Comparison of ENCODE assay signal across 1 fruit fly cellular context in the genomic region with DNA sequence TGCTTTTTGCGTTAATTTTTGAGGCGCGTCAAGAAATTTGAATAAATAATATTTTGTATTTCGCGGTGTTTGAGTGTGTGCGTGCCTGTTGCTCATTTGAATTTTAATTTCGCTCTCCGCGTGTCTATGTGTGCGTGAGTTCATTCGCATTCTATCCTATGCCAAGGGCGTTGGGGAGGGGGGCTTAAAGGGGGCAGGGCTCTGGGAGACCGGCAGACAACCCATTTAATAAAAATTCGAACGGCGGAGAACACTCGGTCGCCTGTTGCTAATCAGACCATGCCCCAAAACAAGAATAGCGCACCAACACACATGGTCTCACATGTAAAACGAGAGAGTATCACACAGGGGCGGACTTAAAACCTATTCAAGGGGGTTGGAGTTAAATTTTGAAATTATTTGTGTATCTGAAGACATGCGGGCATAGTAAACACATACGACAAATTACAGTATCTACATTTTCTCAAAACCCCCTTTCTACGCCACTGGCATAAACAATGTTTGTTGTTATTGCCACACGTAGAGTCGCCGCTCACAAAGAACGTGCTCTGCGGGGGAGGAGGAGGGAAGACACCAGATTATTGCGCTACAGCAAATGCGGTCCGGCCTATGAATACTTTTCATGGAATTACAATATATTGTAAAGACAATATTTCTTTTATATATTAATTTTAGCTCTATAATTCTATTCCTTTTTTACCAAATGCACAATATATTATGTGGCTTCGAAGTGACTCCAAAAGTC.
A peak's percentile ranks its signal among the peaks of the same experiment; 100 is the strongest.
TF ChIP-seq lines count a peak whose summit lies in the region.

No protein-coding gene starts in this region.

TF ChIP-seq in whole organism, embryonic, 481 proteins besides CTCF, POLR2A, EP300 and RAD21 (continued from another document):
- TF ChIP-seq ind (GFP tag; optimal IDR thresholded peaks at IDR 0.05; lab: Kevin White, UChicago), result peak; percentile 100
- peak; percentile 100 for TF ChIP-seq MBD-R2 (GFP tag; IDR thresholded peaks at IDR 0.05; lab: Robert Waterston, UW)
- peak; percentile 100 for TF ChIP-seq mam (GFP tag; optimal IDR thresholded peaks at IDR 0.05; lab: Kevin White, UChicago)
- TF ChIP-seq cg (GFP tag; optimal IDR thresholded peaks at IDR 0.05; lab: Kevin White, UChicago), result peak; percentile 81
- TF ChIP-seq nerfin-1 (tag; optimal IDR thresholded peaks at IDR 0.05; lab: Kevin White, UChicago), result peak; percentile 99
- peak; percentile 99 for TF ChIP-seq CG17568 (GFP tag; optimal IDR thresholded peaks at IDR 0.05; lab: Kevin White, UChicago)
- peak; percentile 97 for TF ChIP-seq crol (GFP tag; IDR thresholded peaks at IDR 0.05; lab: Robert Waterston, UW)
- TF ChIP-seq grau (tag; optimal IDR thresholded peaks at IDR 0.05; lab: Kevin White, UChicago), result peak; percentile 99
- peak; percentile 90 for TF ChIP-seq CG30020 (tag; optimal IDR thresholded peaks at IDR 0.05; lab: Kevin White, UChicago)
- peak; percentile 99 for TF ChIP-seq zen (tag; optimal IDR thresholded peaks at IDR 0.05; lab: Kevin White, UChicago)
- peak; percentile 91 for TF ChIP-seq Deaf1 (tag; optimal IDR thresholded peaks at IDR 0.05; lab: Kevin White, UChicago)
- TF ChIP-seq Hr3 (GFP tag; optimal IDR thresholded peaks at IDR 0.05; lab: Kevin White, UChicago), result peak; percentile 99
- TF ChIP-seq cato (GFP tag; optimal IDR thresholded peaks at IDR 0.05; lab: Kevin White, UChicago; ENCODE audit: borderline replicate concordance), result peak; percentile 99
- TF ChIP-seq peb (GFP tag; IDR thresholded peaks at IDR 0.05; lab: Robert Waterston, UW), result peak; percentile 98
- TF ChIP-seq Taf1 (GFP tag; IDR thresholded peaks at IDR 0.05; lab: Robert Waterston, UW), result peak; percentile 99
- peak; percentile 100 for TF ChIP-seq CG7556 (GFP tag; optimal IDR thresholded peaks at IDR 0.05; lab: Kevin White, UChicago)
- peak; percentile 100 for TF ChIP-seq CG2120 (GFP tag; optimal IDR thresholded peaks at IDR 0.05; lab: Kevin White, UChicago)
- TF ChIP-seq salm (tag; optimal IDR thresholded peaks at IDR 0.05; lab: Kevin White, UChicago), result peak; percentile 99
- peak; percentile 99 to 100 for TF ChIP-seq Hr51 (GFP tag; optimal IDR thresholded peaks at IDR 0.05; lab: Kevin White, UChicago)
- TF ChIP-seq Dek (tag; optimal IDR thresholded peaks at IDR 0.05; lab: Kevin White, UChicago), result peak; percentile 100
- peak; percentile 23 for TF ChIP-seq yki (optimal IDR thresholded peaks at IDR 0.05; lab: Kevin White, UChicago)
- TF ChIP-seq grn (GFP tag; optimal IDR thresholded peaks at IDR 0.05; lab: Kevin White, UChicago), result peak; percentile 94
- peak; percentile 99 for TF ChIP-seq her (GFP tag; optimal IDR thresholded peaks at IDR 0.05; lab: Kevin White, UChicago)
- TF ChIP-seq CG16813 (GFP tag; IDR thresholded peaks at IDR 0.05; lab: Robert Waterston, UW; ENCODE audit: partially characterized antibody), result no peak
- TF ChIP-seq Poxn (GFP tag; IDR thresholded peaks at IDR 0.05; lab: Robert Waterston, UW), result peak; percentile 99
